Worm (Caenorhabditis elegans): Measurements from ENCODE around the gene inos-1.

inos-1 gene

DNA sequence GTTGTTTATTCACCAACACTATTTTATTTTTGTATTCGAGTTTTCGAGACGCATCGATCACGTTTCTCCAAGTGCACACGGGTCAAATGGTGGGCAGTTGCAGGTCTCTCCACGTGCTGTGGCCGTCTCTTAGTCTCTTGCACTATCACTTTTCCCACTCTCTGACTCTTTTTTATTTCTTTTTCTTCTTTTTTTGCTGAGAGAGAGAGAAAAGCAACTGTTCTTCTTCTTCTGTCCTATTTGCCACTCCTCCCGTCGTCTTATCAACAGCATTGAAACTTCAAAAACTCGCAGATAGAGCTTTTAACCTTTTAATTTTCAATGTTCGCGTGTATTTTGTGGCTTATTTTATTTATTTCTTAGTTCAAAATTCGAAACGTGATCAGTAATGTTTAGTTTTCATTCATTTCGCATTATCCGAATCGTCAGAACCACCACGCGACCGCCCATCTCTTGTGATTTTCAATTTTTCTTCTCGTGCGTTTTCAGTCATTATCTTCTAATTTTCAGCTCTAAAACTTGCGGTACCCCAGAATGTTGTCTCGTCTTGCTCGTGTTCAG lies 28.5 kb upstream of the inos-1 start, which contains the start of gene alh-8:
alh-8 (plus strand) TSS at position 511 of the 561 bp plus-strand sequence.
- no peak for TF ChIP-seq akir-1 (GFP tag; optimal IDR thresholded peaks at IDR 0.05)
- TF ChIP-seq atf-7 (tag; optimal IDR thresholded peaks at IDR 0.05), result peak; percentile 61
- 0 out of 2 replicates have a peak, but pooled peaks have one; percentile 9 for TF ChIP-seq pbrm-1 (GFP tag; IDR thresholded peaks at IDR 0.05)
- TF ChIP-seq gei-17 (GFP tag; optimal IDR thresholded peaks at IDR 0.05), result peak; percentile 30
- TF ChIP-seq Y53G8AR.9 (GFP tag; conservative IDR thresholded peaks at IDR 0.05), result peak; percentile 33; the same call in 1 of the 2 replicates
- no peak for TF ChIP-seq snpc-4 (GFP tag; optimal IDR thresholded peaks at IDR 0.05)
- TF ChIP-seq snpc-4 (tag; optimal IDR thresholded peaks at IDR 0.05), result peak in 1 of 4 experiments; percentile 24
- 0 out of 2 replicates have a peak, but pooled peaks have one; percentile 25 for TF ChIP-seq dox-1 (GFP tag; IDR thresholded peaks at IDR 0.05)
- peak; percentile 48 for TF ChIP-seq attf-5 (GFP tag; optimal IDR thresholded peaks at IDR 0.05)
- peak; percentile 42 for TF ChIP-seq F22D6.2 (tag; optimal IDR thresholded peaks at IDR 0.05)
- TF ChIP-seq ztf-28 (GFP tag; IDR thresholded peaks at IDR 0.05), result no peak
- no peak for TF ChIP-seq egl-18 (GFP tag; IDR thresholded peaks at IDR 0.05)
- TF ChIP-seq die-1 (tag; optimal IDR thresholded peaks at IDR 0.05), result peak; percentile 42
- TF ChIP-seq hlh-26 (GFP tag; conservative IDR thresholded peaks at IDR 0.05), result no peak
- no peak for TF ChIP-seq ceh-58 (GFP tag; IDR thresholded peaks at IDR 0.05)
- TF ChIP-seq fkh-3 (tag; optimal IDR thresholded peaks at IDR 0.05), result no peak
- peak; percentile 68 for TF ChIP-seq somi-1 (GFP tag; optimal IDR thresholded peaks at IDR 0.05)
- TF ChIP-seq nhr-179 (tag; optimal IDR thresholded peaks at IDR 0.05), result no peak
- peak; percentile 5 for TF ChIP-seq athp-1 (tag; optimal IDR thresholded peaks at IDR 0.05)
- no peak for TF ChIP-seq nhr-27 (tag; optimal IDR thresholded peaks at IDR 0.05)
- TF ChIP-seq snpc-1.1 (tag; optimal IDR thresholded peaks at IDR 0.05; ENCODE audit: insufficient read depth), result no peak
- 0 out of 2 replicates have a peak, but pooled peaks have one; percentile 14 for TF ChIP-seq D2030.7 (GFP tag; IDR thresholded peaks at IDR 0.05)
- no peak for TF ChIP-seq sptf-2 (GFP tag; optimal IDR thresholded peaks at IDR 0.05)
- TF ChIP-seq chd-7 (tag; optimal IDR thresholded peaks at IDR 0.05), result no peak
- TF ChIP-seq madf-3 (GFP tag; IDR thresholded peaks at IDR 0.05), result peak; percentile 80
- TF ChIP-seq tbp1 (GFP tag; optimal IDR thresholded peaks at IDR 0.05), result peak; percentile 43
- TF ChIP-seq rcor-1 (GFP tag; IDR thresholded peaks at IDR 0.05), result peak; percentile 36; the same call in 1 of the 2 replicates
- TF ChIP-seq ekl-4 (GFP tag; IDR thresholded peaks at IDR 0.05), result peak; percentile 63
- peak; percentile 10 for TF ChIP-seq ztf-18 (tag; optimal IDR thresholded peaks at IDR 0.05)
- TF ChIP-seq hmg-1.2 (GFP tag; IDR thresholded peaks at IDR 0.05), result peak; percentile 33; the same call in 1 of the 2 replicates
- no peak for TF ChIP-seq lag-1 (GFP tag; IDR thresholded peaks at IDR 0.05)
- 0 out of 2 replicates have a peak, but pooled peaks have one; percentile 30 for TF ChIP-seq lir-1 (GFP tag; conservative IDR thresholded peaks at IDR 0.05)
- 0 out of 2 replicates have a peak, but pooled peaks have one; percentile 50 for TF ChIP-seq nfyb-1 (GFP tag; IDR thresholded peaks at IDR 0.05)
- peak; percentile 29 for TF ChIP-seq ztf-22 (GFP tag; optimal IDR thresholded peaks at IDR 0.05)
- 0 out of 2 replicates have a peak, but pooled peaks have one; percentile 20 for TF ChIP-seq attf-3 (GFP tag; conservative IDR thresholded peaks at IDR 0.05)
- TF ChIP-seq nfya-1 (tag; optimal IDR thresholded peaks at IDR 0.05; ENCODE audit: borderline replicate concordance, insufficient read depth), result no peak
- TF ChIP-seq Y79H2A.3 (GFP tag; conservative IDR thresholded peaks at IDR 0.05), result no peak
- peak; percentile 43 for TF ChIP-seq K12H6.12 (tag; optimal IDR thresholded peaks at IDR 0.05)
- TF ChIP-seq nhr-90 (tag; optimal IDR thresholded peaks at IDR 0.05), result peak; percentile 5
- TF ChIP-seq cebp-1 (GFP tag; IDR thresholded peaks at IDR 0.05), result no peak; the same call in 1 of the 2 replicates
- peak; percentile 61 for TF ChIP-seq cebp-1 (tag; optimal IDR thresholded peaks at IDR 0.05)
- TF ChIP-seq F55B11.4 (tag; optimal IDR thresholded peaks at IDR 0.05; ENCODE audit: borderline replicate concordance, insufficient read depth), result no peak
- TF ChIP-seq madf-10 (tag; optimal IDR thresholded peaks at IDR 0.05), result peak; percentile 22
- no peak for TF ChIP-seq him-1 (tag; optimal IDR thresholded peaks at IDR 0.05)
- no peak for TF ChIP-seq lin-35 (GFP tag; optimal IDR thresholded peaks at IDR 0.05)
- TF ChIP-seq Y95B8A.8 (GFP tag; IDR thresholded peaks at IDR 0.05), result 0 out of 2 replicates have a peak, but pooled peaks have one; percentile 43
- TF ChIP-seq cebp-2 (GFP tag; IDR thresholded peaks at IDR 0.05), result no peak

Data from whole organism, young adult.